Fruit fly (Drosophila melanogaster) whole organism, embryonic: ENCODE measurements around the gene GlyRS.

Experiments
- CG10209 ChIP-seq: fragments of 200-800 bp; sonication (Bioruptor generic); optimal IDR thresholded peaks from 3 replicates; lab custom pipeline; 2017; ENCODE audit warnings: missing biosample characterization, mild to moderate bottlenecking, missing genetic modification characterization, missing genetic modification reagents
- CG11398 ChIP-seq: fragments of 200-800 bp; sonication (Bioruptor generic); optimal IDR thresholded peaks from 2 replicates; lab custom pipeline; 2016; ENCODE audit warnings: missing biosample characterization, missing genetic modification characterization
- CG12104 ChIP-seq: fragments of 200-800 bp; sonication (Bioruptor generic); optimal IDR thresholded peaks from 3 replicates; lab custom pipeline; 2016; ENCODE audit warnings: missing biosample characterization, missing genetic modification characterization
- CG12219 ChIP-seq: fragments of 200-800 bp; sonication (Bioruptor generic); optimal IDR thresholded peaks from 3 replicates; lab custom pipeline; 2018; ENCODE audit warnings: missing biosample characterization, mild to moderate bottlenecking, missing genetic modification characterization
- CG12659 ChIP-seq: fragments of 200-800 bp; sonication (Bioruptor generic); optimal IDR thresholded peaks from 3 replicates; lab custom pipeline; 2017; ENCODE audit warnings: mild to moderate bottlenecking, missing biosample characterization, missing genetic modification reagents, missing genetic modification characterization
- CG12744 ChIP-seq: fragments of 200-800 bp; sonication (Bioruptor generic); optimal IDR thresholded peaks from 2 replicates; lab custom pipeline; 2016; ENCODE audit warnings: missing biosample characterization, missing genetic modification characterization
- CG14667 ChIP-seq: fragments of 200-800 bp; sonication (Bioruptor generic); IDR thresholded peaks from 2 replicates; pipeline ENCODE4 v1.3.6; 2022; ENCODE audit warnings: missing biosample characterization, missing genetic modification characterization
- CG16813 ChIP-seq: fragments of 200-800 bp; sonication (Bioruptor generic); IDR thresholded peaks from 3 replicates; pipeline ENCODE4 v1.3.6; 2022; ENCODE audit warnings: missing biosample characterization, missing genetic modification characterization; ENCODE audit not compliant: partially characterized antibody
- CG17328 ChIP-seq: fragments of 200-800 bp; sonication (Bioruptor generic); IDR thresholded peaks from 2 replicates; pipeline ENCODE4 v1.3.6; 2022; ENCODE audit warnings: missing biosample characterization, missing genetic modification characterization
- CG17359 ChIP-seq: fragments of 200-800 bp; sonication (Bioruptor generic); optimal IDR thresholded peaks from 3 replicates; lab custom pipeline; 2018; ENCODE audit warnings: missing biosample characterization, mild to moderate bottlenecking, missing genetic modification characterization, moderate library complexity
- CG31365 ChIP-seq: fragments of 200-800 bp; sonication (Bioruptor generic); optimal IDR thresholded peaks from 2 replicates; lab custom pipeline; 2018; ENCODE audit warnings: missing biosample characterization, mild to moderate bottlenecking, missing genetic modification characterization
- CG3163 ChIP-seq: fragments of 200-800 bp; sonication (Bioruptor generic); optimal IDR thresholded peaks from 3 replicates; lab custom pipeline; 2016; ENCODE audit warnings: missing biosample characterization, missing genetic modification characterization
- CG6791 ChIP-seq: fragments of 200-800 bp; sonication (Bioruptor generic); IDR thresholded peaks from 3 replicates; pipeline ENCODE4 v1.3.6; 2022; ENCODE audit warnings: missing biosample characterization, missing genetic modification characterization; ENCODE audit not compliant: partially characterized antibody
- CG8359 ChIP-seq: fragments of 200-800 bp; sonication (Bioruptor generic); optimal IDR thresholded peaks from 2 replicates; lab custom pipeline; 2017; ENCODE audit warnings: missing biosample characterization, mild to moderate bottlenecking, missing genetic modification characterization, borderline replicate concordance
- CG9437 ChIP-seq: fragments of 200-800 bp; sonication (Bioruptor generic); optimal IDR thresholded peaks from 2 replicates; lab custom pipeline; 2018; ENCODE audit warnings: missing biosample characterization, mild to moderate bottlenecking, missing genetic modification characterization
- CrebB ChIP-seq: fragments of 200-800 bp; sonication (Bioruptor generic); optimal IDR thresholded peaks from 3 replicates; lab custom pipeline; 2018; ENCODE audit warnings: missing biosample characterization, mild to moderate bottlenecking, missing genetic modification characterization
- Dfd ChIP-seq, 2 experiments: fragments of >200 bp; optimal IDR thresholded peaks; 2 replicates each; lab custom pipeline; 2017; ENCODE audit warnings: missing biosample characterization in 2 of 2, missing genetic modification characterization in 2 of 2
- Dip3 ChIP-seq: fragments of 200-800 bp; sonication (Bioruptor generic); optimal IDR thresholded peaks from 3 replicates; lab custom pipeline; 2016; ENCODE audit warnings: missing biosample characterization, missing genetic modification characterization
- E2f2 ChIP-seq: fragments of 200-800 bp; sonication (Bioruptor generic); IDR thresholded peaks from 2 replicates; pipeline ENCODE4 v1.3.6; 2022; ENCODE audit warnings: missing biosample characterization, missing genetic modification characterization
- Ets65A ChIP-seq: fragments of 200-800 bp; sonication (Bioruptor generic); peaks from one replicate; lab custom pipeline; 2016; ENCODE audit warnings: missing biosample characterization, missing genetic modification characterization
- Fer3 ChIP-seq: fragments of 200-800 bp; sonication (Bioruptor generic); optimal IDR thresholded peaks from 2 replicates; lab custom pipeline; 2018; ENCODE audit warnings: missing biosample characterization, mild to moderate bottlenecking, missing genetic modification characterization, moderate library complexity
- GATAe ChIP-seq: fragments of 200-800 bp; sonication (Bioruptor generic); conservative IDR thresholded peaks from 2 replicates; pipeline ENCODE4 v1.3.6; 2022; ENCODE audit warnings: missing biosample characterization, missing genetic modification characterization
- Hr51 ChIP-seq, 2 experiments: fragments of 200-800 bp; sonication (Bioruptor generic); optimal IDR thresholded peaks; 2 replicates in 1 of 2; 3 replicates in 1 of 2; lab custom pipeline; 2016 to 2018; ENCODE audit warnings: missing biosample characterization in 2 of 2, missing genetic modification characterization in 2 of 2, mild to moderate bottlenecking in 1 of 2, moderate library complexity in 1 of 2
- Jarid2 ChIP-seq: fragments of 200-800 bp; sonication (Bioruptor generic); optimal IDR thresholded peaks from 3 replicates; lab custom pipeline; 2017; ENCODE audit warnings: mild to moderate bottlenecking, missing biosample characterization, missing genetic modification reagents, missing genetic modification characterization
- Max ChIP-seq: fragments of 200-800 bp; sonication (Bioruptor generic); optimal IDR thresholded peaks from 2 replicates; lab custom pipeline; 2016; ENCODE audit warnings: missing biosample characterization, mild to moderate bottlenecking, missing genetic modification characterization
- Med ChIP-seq: fragments of 200-800 bp; sonication (Bioruptor generic); peaks from one replicate; lab custom pipeline; 2016; ENCODE audit warnings: missing biosample characterization, missing genetic modification characterization, mild to moderate bottlenecking, inconsistent platforms, moderate library complexity
- Meics ChIP-seq: fragments of 200-800 bp; sonication (Bioruptor generic); optimal IDR thresholded peaks from 2 replicates; lab custom pipeline; 2017; ENCODE audit warnings: missing biosample characterization, mild to moderate bottlenecking, missing genetic modification characterization
- NFAT ChIP-seq: fragments of 200-800 bp; sonication (Bioruptor generic); IDR thresholded peaks from 2 replicates; pipeline ENCODE4 v1.3.6; 2022; ENCODE audit warnings: missing biosample characterization, missing genetic modification characterization
- NK7.1 ChIP-seq: fragments of 200-800 bp; sonication (Bioruptor generic); optimal IDR thresholded peaks from 3 replicates; lab custom pipeline; 2016; ENCODE audit warnings: missing biosample characterization, missing genetic modification characterization
- Nf-YB ChIP-seq: fragments of 200-800 bp; sonication (Bioruptor generic); optimal IDR thresholded peaks from 3 replicates; lab custom pipeline; 2019; ENCODE audit warnings: missing biosample characterization, mild to moderate bottlenecking, missing genetic modification characterization, moderate library complexity
- NfI ChIP-seq: fragments of 200-800 bp; sonication (Bioruptor generic); optimal IDR thresholded peaks from 3 replicates; lab custom pipeline; 2018; ENCODE audit warnings: missing biosample characterization, mild to moderate bottlenecking, missing genetic modification characterization, moderate library complexity
- Rfx ChIP-seq: fragments of 200-800 bp; sonication (Bioruptor generic); IDR thresholded peaks from 2 replicates; pipeline ENCODE4 v1.3.6; 2022; ENCODE audit warnings: missing biosample characterization, missing genetic modification characterization
- Sin3A ChIP-seq: fragments of >200 bp; optimal IDR thresholded peaks from 2 replicates; lab custom pipeline; 2018
- Sry-β ChIP-seq: fragments of 200-800 bp; sonication (Bioruptor generic); optimal IDR thresholded peaks from 2 replicates; lab custom pipeline; 2018; ENCODE audit warnings: missing biosample characterization, mild to moderate bottlenecking, missing genetic modification characterization, moderate library complexity
- TFAM ChIP-seq: fragments of 200-800 bp; sonication (Bioruptor generic); optimal IDR thresholded peaks from 2 replicates; lab custom pipeline; 2017; ENCODE audit warnings: missing biosample characterization, missing genetic modification characterization, inconsistent platforms
- Taf1 ChIP-seq: fragments of 200-800 bp; sonication (Bioruptor generic); IDR thresholded peaks from 2 replicates; pipeline ENCODE4 v1.3.6; 2022; ENCODE audit warnings: missing biosample characterization, missing genetic modification characterization
- caup ChIP-seq: fragments of 200-800 bp; sonication (Bioruptor generic); optimal IDR thresholded peaks from 3 replicates; lab custom pipeline; 2017; ENCODE audit warnings: missing biosample characterization, mild to moderate bottlenecking, missing genetic modification characterization, moderate library complexity; ENCODE audit not compliant: severe bottlenecking
- emc ChIP-seq: fragments of 200-800 bp; sonication (Bioruptor generic); optimal IDR thresholded peaks from 2 replicates; lab custom pipeline; 2016; ENCODE audit warnings: missing biosample characterization, missing genetic modification characterization
- eve ChIP-seq, 2 experiments: fragments of >200 bp; optimal IDR thresholded peaks; 2 replicates each; lab custom pipeline; 2017; ENCODE audit warnings: missing biosample characterization in 2 of 2, missing genetic modification characterization in 2 of 2
- grau ChIP-seq: fragments of 200-800 bp; optimal IDR thresholded peaks from 3 replicates; lab custom pipeline; 2019; ENCODE audit warnings: missing biosample characterization, mild to moderate bottlenecking, missing genetic modification characterization, moderate library complexity
- klu ChIP-seq: fragments of 200-800 bp; sonication (Bioruptor generic); IDR thresholded peaks from 2 replicates; pipeline ENCODE4 v1.3.6; 2022; ENCODE audit warnings: missing biosample characterization, missing genetic modification characterization
- lmd ChIP-seq: fragments of 200-800 bp; sonication (Bioruptor generic); IDR thresholded peaks from 2 replicates; pipeline ENCODE4 v1.3.6; 2022; ENCODE audit warnings: missing biosample characterization, missing genetic modification characterization
- lola ChIP-seq, 3 experiments: fragments of >200 bp in 2 of 3; fragments of 200-800 bp in 1 of 3; sonication (Bioruptor generic) in 1 of 3; optimal IDR thresholded peaks; 2 replicates each; lab custom pipeline; 2017 to 2019; ENCODE audit warnings: missing biosample characterization in 3 of 3, missing genetic modification characterization in 3 of 3, mild to moderate bottlenecking in 1 of 3, moderate library complexity in 1 of 3
- mirr ChIP-seq: fragments of 200-800 bp; sonication (Bioruptor generic); optimal IDR thresholded peaks from 3 replicates; lab custom pipeline; 2018; ENCODE audit warnings: missing biosample characterization, mild to moderate bottlenecking, missing genetic modification characterization
- nom ChIP-seq: fragments of 200-800 bp; sonication (Bioruptor generic); optimal IDR thresholded peaks from 2 replicates; lab custom pipeline; 2017; ENCODE audit warnings: missing biosample characterization, missing genetic modification characterization, mild to moderate bottlenecking, moderate library complexity, missing genetic modification reagents
- pho ChIP-seq: fragments of 200-800 bp; sonication (Bioruptor generic); optimal IDR thresholded peaks from 2 replicates; lab custom pipeline; 2016; ENCODE audit warnings: missing biosample characterization, missing genetic modification characterization
- sc ChIP-seq, 3 experiments: fragments of >200 bp in 2 of 3; fragments of 200-800 bp in 1 of 3; sonication (Bioruptor generic) in 1 of 3; optimal IDR thresholded peaks; 2 replicates in 2 of 3; 3 replicates in 1 of 3; lab custom pipeline; 2017; ENCODE audit warnings: mild to moderate bottlenecking in 1 of 3, missing biosample characterization in 1 of 3, missing genetic modification characterization in 1 of 3, missing genetic modification reagents in 1 of 3
- toy ChIP-seq: fragments of 200-800 bp; sonication (Bioruptor generic); IDR thresholded peaks from 2 replicates; pipeline ENCODE4 v1.3.6; 2022; ENCODE audit warnings: missing biosample characterization, missing genetic modification characterization
- trh ChIP-seq: fragments of 200-800 bp; sonication (Bioruptor generic); optimal IDR thresholded peaks from 2 replicates; lab custom pipeline; 2016; ENCODE audit warnings: missing biosample characterization, missing genetic modification characterization

GlyRS gene

dm6 chr3L:15102669-15103309 is 7.8 kb downstream of the GlyRS start (continued):
- TF ChIP-seq lola (GFP tag; optimal IDR thresholded peaks at IDR 0.05; lab: Kevin White, UChicago) (no peak), CG10209 (no peak), Taf1 (GFP tag; lab: Robert Waterston, UW) (0 out of 2 replicates have a peak, but pooled peaks have one; percentile 19), CG17328 (0 out of 2 replicates have a peak, but pooled peaks have one; percentile 14), grau (tag; lab: Kevin White, UChicago) (peak; percentile 78), CG12219 (GFP tag; lab: Kevin White, UChicago) (peak; percentile 1), CG9437 (GFP tag; lab: Kevin White, UChicago) (no peak), sc (optimal IDR thresholded peaks at IDR 0.05; lab: Kevin White, UChicago) (no peak), sc (GFP tag; optimal IDR thresholded peaks at IDR 0.05; lab: Kevin White, UChicago) (no peak), Ets65A (GFP tag; lab: Kevin White, UChicago) (no peak), nom (peak; percentile 24), Sry-β (GFP tag; lab: Kevin White, UChicago) (no peak), Max (GFP tag; lab: Kevin White, UChicago) (no peak), mirr (no peak), CG12659 (GFP tag; lab: Kevin White, UChicago) (no peak), NfI (GFP tag; lab: Kevin White, UChicago) (no peak), GATAe (GFP tag; lab: Robert Waterston, UW) (no peak), Jarid2 (GFP tag; lab: Kevin White, UChicago) (no peak), CG31365 (no peak), CG11398 (GFP tag; lab: Kevin White, UChicago) (no peak), CG14667 (GFP tag; lab: Robert Waterston, UW) (no peak), TFAM (GFP tag; lab: Kevin White, UChicago) (no peak), Med (GFP tag; lab: Kevin White, UChicago) (peak; percentile 68), eve (GFP tag; optimal IDR thresholded peaks at IDR 0.05; lab: Kevin White, UChicago) (no peak), caup (GFP tag; lab: Kevin White, UChicago) (no peak), toy (no peak), Hr51 (GFP tag; optimal IDR thresholded peaks at IDR 0.05; lab: Kevin White, UChicago) (peak in 1 of 2 experiments; percentile 23), CG3163 (GFP tag; lab: Kevin White, UChicago) (no peak), CrebB (tag; lab: Kevin White, UChicago) (no peak), NK7.1 (GFP tag; lab: Kevin White, UChicago) (no peak), NFAT (GFP tag; lab: Robert Waterston, UW) (no peak), CG6791 (no peak), emc (GFP tag; lab: Kevin White, UChicago) (no peak), CG12744 (GFP tag; lab: Kevin White, UChicago) (no peak), CG17359 (tag; lab: Kevin White, UChicago) (no peak), klu (GFP tag; lab: Robert Waterston, UW) (no peak), E2f2 (GFP tag; lab: Robert Waterston, UW) (no peak), Dfd (GFP tag; optimal IDR thresholded peaks at IDR 0.05; lab: Kevin White, UChicago) (no peak), Nf-YB (no peak), lmd (0 out of 2 replicates have a peak, but pooled peaks have one; percentile 21), CG16813 (GFP tag; lab: Robert Waterston, UW) (no peak), Dip3 (GFP tag; lab: Kevin White, UChicago) (no peak), Rfx (GFP tag; lab: Robert Waterston, UW) (peak; percentile 36; the same call in 1 of the 2 replicates), Meics (GFP tag; lab: Kevin White, UChicago) (no peak), trh (no peak), Sin3A (lab: Kevin White, UChicago) (no peak), pho (GFP tag; lab: Kevin White, UChicago) (no peak), CG8359 (GFP tag; lab: Kevin White, UChicago) (no peak), CG12104 (GFP tag; lab: Kevin White, UChicago) (no peak), Fer3 (tag; lab: Kevin White, UChicago) (no peak)
